Fruit fly (Drosophila melanogaster) whole organism, prepupa: ENCODE results near the gene scrib.

ENCODE experiments used
- Blimp-1 ChIP-seq: fragments of 200-800 bp; sonication (Bioruptor generic); optimal IDR thresholded peaks from 3 replicates; lab custom pipeline; 2017; ENCODE audit warnings: missing biosample characterization, missing genetic modification characterization, mild to moderate bottlenecking, moderate library complexity, missing genetic modification reagents
- CG10631 ChIP-seq: fragments of 200-800 bp; sonication (Bioruptor generic); optimal IDR thresholded peaks from 2 replicates; lab custom pipeline; 2016; ENCODE audit warnings: missing biosample characterization, missing genetic modification characterization
- CG10669 ChIP-seq: fragments of 200-800 bp; sonication (Bioruptor generic); optimal IDR thresholded peaks from 3 replicates; lab custom pipeline; 2018; ENCODE audit warnings: missing biosample characterization, mild to moderate bottlenecking, missing genetic modification characterization, moderate library complexity
- CG11294 ChIP-seq: fragments of 200-800 bp; sonication (Bioruptor generic); IDR thresholded peaks from 2 replicates; pipeline ENCODE4 v1.3.6; 2022; ENCODE audit warnings: missing biosample characterization, missing genetic modification characterization
- CG11762 ChIP-seq: fragments of 200-800 bp; sonication (Bioruptor generic); optimal IDR thresholded peaks from 3 replicates; lab custom pipeline; 2016; ENCODE audit warnings: missing biosample characterization, missing genetic modification characterization; ENCODE audit not compliant: insufficient read depth
- CG15336 ChIP-seq: fragments of 200-800 bp; sonication (Bioruptor generic); IDR thresholded peaks from 2 replicates; pipeline ENCODE4 v1.3.6; 2022; ENCODE audit warnings: missing biosample characterization, missing genetic modification characterization
- CG1621 ChIP-seq: fragments of 200-800 bp; sonication (Bioruptor generic); optimal IDR thresholded peaks from 3 replicates; lab custom pipeline; 2018; ENCODE audit warnings: missing biosample characterization, mild to moderate bottlenecking, missing genetic modification characterization
- CG16779 ChIP-seq: fragments of 200-800 bp; sonication (Bioruptor generic); optimal IDR thresholded peaks from 3 replicates; lab custom pipeline; 2017; ENCODE audit warnings: missing biosample characterization, mild to moderate bottlenecking, missing genetic modification characterization
- CG3032 ChIP-seq: fragments of 200-800 bp; optimal IDR thresholded peaks from 2 replicates; lab custom pipeline; 2019; ENCODE audit warnings: missing biosample characterization, mild to moderate bottlenecking, missing genetic modification characterization, moderate library complexity
- CG31627 ChIP-seq: fragments of 200-800 bp; sonication (Bioruptor generic); optimal IDR thresholded peaks from 3 replicates; lab custom pipeline; 2016; ENCODE audit warnings: missing biosample characterization, missing genetic modification characterization
- CG32006 ChIP-seq: fragments of 200-800 bp; sonication (Bioruptor generic); optimal IDR thresholded peaks from 3 replicates; lab custom pipeline; 2017; ENCODE audit warnings: missing biosample characterization, mild to moderate bottlenecking, missing genetic modification characterization
- CG3919 ChIP-seq: fragments of 200-800 bp; sonication (Bioruptor generic); optimal IDR thresholded peaks from 3 replicates; lab custom pipeline; 2016; ENCODE audit warnings: missing biosample characterization, missing genetic modification characterization
- CG4318 ChIP-seq: fragments of 200-800 bp; sonication (Bioruptor generic); optimal IDR thresholded peaks from 3 replicates; lab custom pipeline; 2017; ENCODE audit warnings: missing biosample characterization, mild to moderate bottlenecking, missing genetic modification characterization
- CG6163 ChIP-seq: fragments of 200-800 bp; sonication (Bioruptor generic); IDR thresholded peaks from 3 replicates; pipeline ENCODE4 v1.3.6; 2022; ENCODE audit warnings: missing biosample characterization, missing genetic modification characterization
- CG6276 ChIP-seq: fragments of 200-800 bp; sonication (Bioruptor generic); optimal IDR thresholded peaks from 2 replicates; lab custom pipeline; 2017; ENCODE audit warnings: missing biosample characterization, mild to moderate bottlenecking, missing genetic modification characterization
- CG6792 ChIP-seq: fragments of 200-800 bp; sonication (Bioruptor generic); optimal IDR thresholded peaks from 3 replicates; lab custom pipeline; 2016; ENCODE audit warnings: missing biosample characterization, missing genetic modification characterization
- CG6808 ChIP-seq: fragments of 200-800 bp; sonication (Bioruptor generic); optimal IDR thresholded peaks from 3 replicates; lab custom pipeline; 2017; ENCODE audit warnings: missing biosample characterization, missing genetic modification characterization, mild to moderate bottlenecking, moderate library complexity, missing genetic modification reagents
- CG6854 ChIP-seq: fragments of 200-800 bp; sonication (Bioruptor generic); optimal IDR thresholded peaks from 2 replicates; lab custom pipeline; 2017; ENCODE audit warnings: missing biosample characterization, mild to moderate bottlenecking, missing genetic modification characterization
- CG7368 ChIP-seq: fragments of 200-800 bp; sonication (Bioruptor generic); optimal IDR thresholded peaks from 3 replicates; lab custom pipeline; 2016; ENCODE audit warnings: missing biosample characterization, missing genetic modification characterization
- CG8119 ChIP-seq: fragments of 200-800 bp; sonication (Bioruptor generic); IDR thresholded peaks from 3 replicates; pipeline ENCODE4 v1.3.6; 2022; ENCODE audit warnings: missing biosample characterization, missing genetic modification characterization
- CG8319 ChIP-seq: fragments of 200-800 bp; sonication (Bioruptor generic); optimal IDR thresholded peaks from 3 replicates; lab custom pipeline; 2016; ENCODE audit warnings: missing biosample characterization, missing genetic modification characterization
- CG9139 ChIP-seq: fragments of 200-800 bp; sonication (Bioruptor generic); optimal IDR thresholded peaks from 3 replicates; lab custom pipeline; 2017; ENCODE audit warnings: missing biosample characterization, mild to moderate bottlenecking, missing genetic modification characterization
- Eip75B ChIP-seq: fragments of 200-800 bp; sonication (Bioruptor generic); optimal IDR thresholded peaks from 3 replicates; lab custom pipeline; 2016; ENCODE audit warnings: missing biosample characterization, missing genetic modification characterization
- Eip78C ChIP-seq: fragments of 200-800 bp; sonication (Bioruptor generic); peaks from one replicate; lab custom pipeline; 2016; ENCODE audit warnings: missing biosample characterization, missing genetic modification characterization
- Eip93F ChIP-seq: fragments of 200-800 bp; sonication (Bioruptor generic); optimal IDR thresholded peaks from 2 replicates; lab custom pipeline; 2016; ENCODE audit warnings: missing biosample characterization, mild to moderate bottlenecking, missing genetic modification characterization
- Ets96B ChIP-seq: fragments of 200-800 bp; optimal IDR thresholded peaks from 2 replicates; lab custom pipeline; 2019; ENCODE audit warnings: missing biosample characterization, mild to moderate bottlenecking, missing genetic modification characterization, moderate library complexity
- Hr38 ChIP-seq: sonication (Bioruptor generic); optimal IDR thresholded peaks from 2 replicates; lab custom pipeline; 2016; ENCODE audit warnings: missing biosample characterization, missing genetic modification characterization
- Hr39 ChIP-seq: fragments of 200-800 bp; sonication (Bioruptor generic); optimal IDR thresholded peaks from 2 replicates; lab custom pipeline; 2016; ENCODE audit warnings: missing biosample characterization, missing genetic modification characterization
- Hr4 ChIP-seq: fragments of 200-800 bp; sonication (Bioruptor generic); optimal IDR thresholded peaks from 3 replicates; lab custom pipeline; 2016; ENCODE audit warnings: missing biosample characterization, missing genetic modification characterization
- Lpt ChIP-seq: fragments of 200-800 bp; sonication (Bioruptor generic); optimal IDR thresholded peaks from 3 replicates; lab custom pipeline; 2016; ENCODE audit warnings: missing biosample characterization, missing genetic modification characterization
- Met ChIP-seq: fragments of 200-800 bp; sonication (Bioruptor generic); optimal IDR thresholded peaks from 3 replicates; lab custom pipeline; 2016; ENCODE audit warnings: missing biosample characterization, missing genetic modification characterization
- OdsH ChIP-seq: fragments of 200-800 bp; sonication (Bioruptor generic); optimal IDR thresholded peaks from 3 replicates; lab custom pipeline; 2016; ENCODE audit warnings: missing biosample characterization, missing genetic modification characterization
- Sox102F ChIP-seq: fragments of 200-800 bp; sonication (Bioruptor generic); optimal IDR thresholded peaks from 2 replicates; lab custom pipeline; 2016; ENCODE audit warnings: missing biosample characterization, mild to moderate bottlenecking, missing genetic modification characterization
- achi ChIP-seq: fragments of 200-800 bp; sonication (Bioruptor generic); optimal IDR thresholded peaks from 3 replicates; lab custom pipeline; 2016; ENCODE audit warnings: missing biosample characterization, missing genetic modification characterization
- acj6 ChIP-seq: fragments of 200-800 bp; sonication (Bioruptor generic); optimal IDR thresholded peaks from 3 replicates; lab custom pipeline; 2016; ENCODE audit warnings: missing biosample characterization, missing genetic modification characterization
- dac ChIP-seq: fragments of 200-800 bp; sonication (Bioruptor generic); optimal IDR thresholded peaks from 2 replicates; lab custom pipeline; 2017; ENCODE audit warnings: missing biosample characterization, mild to moderate bottlenecking, missing genetic modification characterization
- dsx ChIP-seq: fragments of 200-800 bp; optimal IDR thresholded peaks from 3 replicates; lab custom pipeline; 2019; ENCODE audit warnings: missing biosample characterization, mild to moderate bottlenecking, missing genetic modification characterization, moderate library complexity; ENCODE audit not compliant: poor library complexity, severe bottlenecking
- eg ChIP-seq: fragments of 200-800 bp; sonication (Bioruptor generic); IDR thresholded peaks from 3 replicates; pipeline ENCODE4 v1.3.6; 2022; ENCODE audit warnings: missing biosample characterization, missing genetic modification characterization
- esn ChIP-seq: fragments of 200-800 bp; sonication (Bioruptor generic); optimal IDR thresholded peaks from 2 replicates; lab custom pipeline; 2016; ENCODE audit warnings: missing biosample characterization, mild to moderate bottlenecking, missing genetic modification characterization, moderate library complexity
- fd59A ChIP-seq: fragments of 200-800 bp; sonication (Bioruptor generic); optimal IDR thresholded peaks from 2 replicates; lab custom pipeline; 2017; ENCODE audit warnings: missing biosample characterization, mild to moderate bottlenecking, missing genetic modification characterization, missing genetic modification reagents
- fd85E ChIP-seq: fragments of 200-800 bp; sonication (Bioruptor generic); optimal IDR thresholded peaks from 3 replicates; lab custom pipeline; 2016; ENCODE audit warnings: missing biosample characterization, missing genetic modification characterization
- fkh ChIP-seq: fragments of 200-800 bp; sonication (Bioruptor generic); optimal IDR thresholded peaks from 3 replicates; lab custom pipeline; 2017; ENCODE audit warnings: missing biosample characterization, mild to moderate bottlenecking, missing genetic modification characterization, moderate library complexity
- lz ChIP-seq: fragments of 200-800 bp; sonication (Bioruptor generic); optimal IDR thresholded peaks from 3 replicates; lab custom pipeline; 2016; ENCODE audit warnings: missing biosample characterization, missing genetic modification characterization
- net ChIP-seq: fragments of 200-800 bp; sonication (Bioruptor generic); optimal IDR thresholded peaks from 3 replicates; lab custom pipeline; 2016; ENCODE audit warnings: missing biosample characterization, missing genetic modification characterization
- pdm3 ChIP-seq: fragments of 200-800 bp; sonication (Bioruptor generic); optimal IDR thresholded peaks from 3 replicates; lab custom pipeline; 2016; ENCODE audit warnings: missing biosample characterization, missing genetic modification characterization
- salr ChIP-seq, 2 experiments: fragments of 200-800 bp; sonication (Bioruptor generic); optimal IDR thresholded peaks; 3 replicates each; lab custom pipeline; 2016 to 2018; ENCODE audit warnings: missing biosample characterization in 2 of 2, missing genetic modification characterization in 2 of 2, mild to moderate bottlenecking in 1 of 2
- vri ChIP-seq: fragments of 200-800 bp; sonication (Bioruptor generic); optimal IDR thresholded peaks from 3 replicates; lab custom pipeline; 2016; ENCODE audit warnings: missing biosample characterization, mild to moderate bottlenecking, missing genetic modification characterization

Gene scrib

DNA sequence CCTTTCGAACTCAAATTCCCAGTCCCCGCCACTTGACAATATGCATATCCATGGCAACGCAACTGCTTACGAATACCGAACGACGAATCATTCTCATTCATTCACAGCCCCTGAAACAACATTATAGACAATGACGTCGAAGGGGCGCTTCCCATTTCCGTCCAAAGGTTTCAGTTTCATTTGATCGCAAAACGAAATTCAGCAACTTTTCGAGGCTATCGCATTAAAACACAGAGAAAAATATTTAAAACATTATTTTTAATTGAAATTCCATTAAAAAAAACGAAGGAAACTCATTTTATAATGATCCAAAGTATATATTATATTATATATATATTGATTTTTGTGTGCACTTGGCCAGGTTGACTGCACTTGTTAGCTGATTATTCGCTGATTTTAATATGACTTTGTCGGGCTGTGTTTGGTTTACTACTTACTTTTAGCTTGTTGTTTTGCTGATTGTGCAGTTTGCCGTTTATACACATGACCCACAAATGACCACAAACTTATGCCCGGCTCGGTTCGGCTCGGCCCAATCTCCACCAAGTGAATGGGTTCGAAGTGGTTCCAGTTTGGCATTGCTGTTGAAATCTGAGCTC lies 10.3 kb downstream of the scrib start:
- TF ChIP-seq CG32006 (GFP tag; lab: Kevin White, UChicago), result peak; percentile 1
- TF ChIP-seq Blimp-1 (GFP tag; lab: Kevin White, UChicago), result no peak
- no peak for TF ChIP-seq CG6808
- no peak for TF ChIP-seq CG11294 (GFP tag; lab: Robert Waterston, UW)
- TF ChIP-seq CG3919 (GFP tag; lab: Kevin White, UChicago), result no peak
- TF ChIP-seq Hr38 (GFP tag; lab: Kevin White, UChicago), result no peak
- no peak for TF ChIP-seq Met (GFP tag; lab: Kevin White, UChicago)
- no peak for TF ChIP-seq dsx
- no peak for TF ChIP-seq CG10669 (GFP tag; lab: Kevin White, UChicago)
- TF ChIP-seq CG7368 (GFP tag; lab: Kevin White, UChicago), result no peak
- TF ChIP-seq fkh (GFP tag; lab: Kevin White, UChicago), result no peak
- TF ChIP-seq pdm3 (GFP tag; lab: Kevin White, UChicago), result no peak
- TF ChIP-seq CG31627 (GFP tag; lab: Kevin White, UChicago), result no peak
- TF ChIP-seq Eip78C (GFP tag; lab: Kevin White, UChicago), result peak; percentile 16
- TF ChIP-seq, all 60 proteins: peak for 2

DNA sequence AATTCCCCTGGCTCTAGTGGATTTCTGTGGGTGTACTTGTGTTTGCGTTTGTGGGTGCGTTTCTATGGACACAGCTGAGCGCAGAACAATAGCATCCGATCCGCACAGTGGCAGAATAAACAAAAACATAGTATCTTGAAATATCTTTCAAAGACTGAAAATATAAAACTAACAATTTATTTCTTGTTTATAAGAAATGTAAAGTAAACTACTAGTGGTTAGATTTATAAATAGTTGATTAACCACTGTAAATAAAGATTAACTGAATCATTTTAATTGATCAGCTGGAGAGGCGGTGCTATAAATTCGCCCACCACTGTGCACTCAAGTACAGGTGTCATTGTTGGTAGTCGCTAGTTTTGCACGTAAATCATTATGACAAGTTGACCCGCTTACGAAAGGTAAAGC lies 11.5 kb downstream of the scrib start:
- TF ChIP-seq OdsH (GFP tag; lab: Kevin White, UChicago) (peak; percentile 49), Hr4 (GFP tag; lab: Kevin White, UChicago) (peak; percentile 74), CG4318 (GFP tag; lab: Kevin White, UChicago) (peak; percentile 68), CG16779 (tag; lab: Kevin White, UChicago) (peak; percentile 16), CG6792 (GFP tag; lab: Kevin White, UChicago) (no peak), CG9139 (GFP tag; lab: Kevin White, UChicago) (no peak), CG15336 (GFP tag; lab: Robert Waterston, UW) (peak; percentile 83), CG6163 (peak; percentile 50; the same call in 1 of the 3 replicates), vri (GFP tag; lab: Kevin White, UChicago) (no peak), lz (GFP tag; lab: Kevin White, UChicago) (peak; percentile 12), Sox102F (GFP tag; lab: Kevin White, UChicago) (peak; percentile 2), CG1621 (no peak), fkh (GFP tag; lab: Kevin White, UChicago) (peak; percentile 80), CG32006 (GFP tag; lab: Kevin White, UChicago) (peak; percentile 82), esn (GFP tag; lab: Kevin White, UChicago) (peak; percentile 18), CG11762 (no peak), Eip78C (GFP tag; lab: Kevin White, UChicago) (peak; percentile 65), CG8119 (GFP tag; lab: Robert Waterston, UW) (peak; percentile 77), fd59A (GFP tag; lab: Kevin White, UChicago) (no peak), salr (GFP tag; optimal IDR thresholded peaks at IDR 0.05; lab: Kevin White, UChicago) (peak in 1 of 2 experiments; percentile 34), dac (GFP tag; lab: Kevin White, UChicago) (peak; percentile 52), CG10631 (GFP tag; lab: Kevin White, UChicago) (peak; percentile 22), net (GFP tag; lab: Kevin White, UChicago) (peak; percentile 17), CG6276 (peak; percentile 71), Eip93F (no peak), CG8319 (GFP tag; lab: Kevin White, UChicago) (no peak), CG6808 (no peak), Hr39 (GFP tag; lab: Kevin White, UChicago) (peak; percentile 11), Eip75B (peak; percentile 7), Ets96B (peak; percentile 8), CG31627 (GFP tag; lab: Kevin White, UChicago) (peak; percentile 6), Met (GFP tag; lab: Kevin White, UChicago) (no peak), Lpt (peak; percentile 20), CG11294 (GFP tag; lab: Robert Waterston, UW) (peak; percentile 68), CG7368 (GFP tag; lab: Kevin White, UChicago) (no peak), pdm3 (GFP tag; lab: Kevin White, UChicago) (peak; percentile 44), CG3032 (tag; lab: Kevin White, UChicago) (no peak), achi (GFP tag; lab: Kevin White, UChicago) (peak; percentile 50), eg (peak; percentile 71), CG3919 (GFP tag; lab: Kevin White, UChicago) (peak; percentile 39), CG10669 (GFP tag; lab: Kevin White, UChicago) (no peak), acj6 (GFP tag; lab: Kevin White, UChicago) (peak; percentile 36), fd85E (GFP tag; lab: Kevin White, UChicago) (no peak), CG6854 (GFP tag; lab: Kevin White, UChicago) (no peak)
